Fruit fly (Drosophila melanogaster): ENCODE results near the gene CG13384.

dm6 chr2L:8351864-8352263 lies 32.4 kb upstream of the CG13384 start, which contains the start of gene Mur29B:
- no peak for TF ChIP-seq fd96Ca (GFP tag; IDR thresholded peaks at IDR 0.05)
- TF ChIP-seq CG15710 (tag; optimal IDR thresholded peaks at IDR 0.05), result no peak
- TF ChIP-seq Pif1B (GFP tag; optimal IDR thresholded peaks at IDR 0.05), result no peak
- TF ChIP-seq CG8301 (tag; optimal IDR thresholded peaks at IDR 0.05), result no peak
- no peak for TF ChIP-seq gl (tag; optimal IDR thresholded peaks at IDR 0.05)
- TF ChIP-seq D1 (tag; optimal IDR thresholded peaks at IDR 0.05), result no peak
- TF ChIP-seq CG8159 (tag; optimal IDR thresholded peaks at IDR 0.05), result no peak
- no peak for TF ChIP-seq CG10348 (GFP tag; IDR thresholded peaks at IDR 0.05)
- TF ChIP-seq CG4496 (GFP tag; IDR thresholded peaks at IDR 0.05), result no peak
- TF ChIP-seq EcR (GFP tag; optimal IDR thresholded peaks at IDR 0.05), result no peak
- no peak for TF ChIP-seq CG32121 (GFP tag; IDR thresholded peaks at IDR 0.05)
- no peak for TF ChIP-seq CG9948 (tag; optimal IDR thresholded peaks at IDR 0.05)
- no peak for TF ChIP-seq CG17806 (tag; optimal IDR thresholded peaks at IDR 0.05)

All from whole organism, pupa.